Fruit fly (Drosophila melanogaster): ENCODE measurements around the gene wek.

DNA sequence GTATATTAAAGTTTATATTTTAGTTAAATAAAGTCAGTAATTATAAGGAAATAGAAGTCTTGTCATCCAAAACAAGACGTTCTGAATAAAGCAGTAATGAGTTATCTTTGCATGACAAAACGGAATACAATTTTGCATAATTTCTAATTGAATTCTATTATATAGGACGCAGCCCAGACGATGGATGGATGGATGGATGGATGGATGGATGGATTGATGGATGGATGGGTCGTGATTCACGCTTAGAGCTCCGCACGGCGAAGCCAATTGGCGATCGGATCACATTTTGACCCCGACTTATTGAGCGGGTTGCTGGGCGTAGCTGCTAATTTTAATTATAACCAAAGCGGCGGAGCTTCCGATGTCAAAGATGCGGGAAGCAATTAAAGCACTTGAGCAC is 4.7 kb downstream of the wek start:
- TF ChIP-seq Pif1A (GFP tag; optimal IDR thresholded peaks at IDR 0.05): no peak
- TF ChIP-seq CG15710 (tag; optimal IDR thresholded peaks at IDR 0.05): no peak
- TF ChIP-seq CG10348 (GFP tag; IDR thresholded peaks at IDR 0.05): no peak
- TF ChIP-seq rn (GFP tag; IDR thresholded peaks at IDR 0.05): no peak
- TF ChIP-seq CG34367 (tag; optimal IDR thresholded peaks at IDR 0.05): no peak
- TF ChIP-seq CG17806 (tag; optimal IDR thresholded peaks at IDR 0.05): no peak
- TF ChIP-seq CG8301 (tag; optimal IDR thresholded peaks at IDR 0.05): no peak

Data from whole organism, pupa.